Fruit fly (Drosophila melanogaster): ENCODE data around the gene CG33500.

CG33500 gene

dm6 chr3L:11555662-11556460 is 47.4 kb downstream of the CG33500 start (continued):
- peak; percentile 31 for TF ChIP-seq CG31365 (tag; optimal IDR thresholded peaks at IDR 0.05)
- peak; percentile 65 for TF ChIP-seq HmgZ (tag; optimal IDR thresholded peaks at IDR 0.05)
- peak; percentile 68 for TF ChIP-seq CG1233 (GFP tag; optimal IDR thresholded peaks at IDR 0.05)
- no peak for TF ChIP-seq esg (GFP tag; conservative IDR thresholded peaks at IDR 0.05)
- TF ChIP-seq dysf (GFP tag; IDR thresholded peaks at IDR 0.05), result peak; percentile 68
- TF ChIP-seq sna (GFP tag; IDR thresholded peaks at IDR 0.05; ENCODE audit: partially characterized antibody), result no peak
- peak; percentile 23 for TF ChIP-seq chn (GFP tag; optimal IDR thresholded peaks at IDR 0.05)
- peak; percentile 33; the same call in 1 of the 2 replicates for TF ChIP-seq wor (GFP tag; IDR thresholded peaks at IDR 0.05)
- no peak for TF ChIP-seq Nf-YA (GFP tag; IDR thresholded peaks at IDR 0.05)
- no peak for TF ChIP-seq unc-4 (GFP tag; IDR thresholded peaks at IDR 0.05; ENCODE audit: partially characterized antibody)
- TF ChIP-seq CG6683 (GFP tag; optimal IDR thresholded peaks at IDR 0.05), result peak; percentile 45
- peak; percentile 60 for TF ChIP-seq tap (tag; optimal IDR thresholded peaks at IDR 0.05)
- no peak for TF ChIP-seq al (GFP tag; IDR thresholded peaks at IDR 0.05)
- no peak for TF ChIP-seq pros (GFP tag; optimal IDR thresholded peaks at IDR 0.05)
- TF ChIP-seq dimm (GFP tag; IDR thresholded peaks at IDR 0.05), result no peak
- no peak for TF ChIP-seq sr (GFP tag; IDR thresholded peaks at IDR 0.05)
- TF ChIP-seq CG13424 (tag; optimal IDR thresholded peaks at IDR 0.05), result peak; percentile 84
- no peak for TF ChIP-seq NK7.1 (GFP tag; optimal IDR thresholded peaks at IDR 0.05)
- peak; percentile 64 for TF ChIP-seq org-1 (GFP tag; optimal IDR thresholded peaks at IDR 0.05)
- peak; percentile 28 for TF ChIP-seq Max (GFP tag; optimal IDR thresholded peaks at IDR 0.05)
- peak; percentile 65 for TF ChIP-seq CG15696 (tag; optimal IDR thresholded peaks at IDR 0.05)
- TF ChIP-seq CG12744 (GFP tag; optimal IDR thresholded peaks at IDR 0.05), result peak; percentile 20
- TF ChIP-seq CG13296 (GFP tag; optimal IDR thresholded peaks at IDR 0.05), result peak; percentile 74
- no peak for TF ChIP-seq CG42726 (GFP tag; IDR thresholded peaks at IDR 0.05; ENCODE audit: partially characterized antibody)
- TF ChIP-seq bowl (GFP tag; IDR thresholded peaks at IDR 0.05), result no peak
- peak; percentile 9 for TF ChIP-seq CG15514 (GFP tag; optimal IDR thresholded peaks at IDR 0.05)
- peak; percentile 85 for TF ChIP-seq Med (GFP tag)
- peak; percentile 51 to 62 for TF ChIP-seq chif (GFP tag; optimal IDR thresholded peaks at IDR 0.05)
- TF ChIP-seq CG7271 (tag; optimal IDR thresholded peaks at IDR 0.05), result no peak
- no peak for TF ChIP-seq btn (GFP tag; optimal IDR thresholded peaks at IDR 0.05)
- no peak; the same call in 2 of the 3 replicates for TF ChIP-seq CG3726 (GFP tag; IDR thresholded peaks at IDR 0.05)
- TF ChIP-seq Rx (GFP tag; IDR thresholded peaks at IDR 0.05), result no peak
- no peak for TF ChIP-seq danr (GFP tag; IDR thresholded peaks at IDR 0.05)
- no peak for TF ChIP-seq CG2129 (GFP tag; IDR thresholded peaks at IDR 0.05; ENCODE audit: partially characterized antibody)
- peak in 1 of 3 experiments; percentile 85 for TF ChIP-seq lola (GFP tag; optimal IDR thresholded peaks at IDR 0.05)
- TF ChIP-seq Dip2 (GFP tag; IDR thresholded peaks at IDR 0.05), result no peak
- no peak for TF ChIP-seq ash1 (GFP tag; optimal IDR thresholded peaks at IDR 0.05)
- 0 out of 3 replicates have a peak, but pooled peaks have one; percentile 33 for TF ChIP-seq H15 (GFP tag; IDR thresholded peaks at IDR 0.05)
- peak; percentile 38; the same call in 1 of the 2 replicates for TF ChIP-seq HLH3B (GFP tag; IDR thresholded peaks at IDR 0.05)
- no peak for TF ChIP-seq Dll (GFP tag; IDR thresholded peaks at IDR 0.05; ENCODE audit: partially characterized antibody)
- TF ChIP-seq Dfd (GFP tag; optimal IDR thresholded peaks at IDR 0.05), result peak in 1 of 2 experiments; percentile 77
- TF ChIP-seq CG11456 (GFP tag; IDR thresholded peaks at IDR 0.05), result no peak
- TF ChIP-seq Adf1 (GFP tag; IDR thresholded peaks at IDR 0.05), result no peak; the same call in 1 of the 2 replicates
- TF ChIP-seq CG7839 (tag; optimal IDR thresholded peaks at IDR 0.05), result peak; percentile 88
- peak; percentile 32 for TF ChIP-seq CG4854 (GFP tag; optimal IDR thresholded peaks at IDR 0.05)
- no peak for TF ChIP-seq CG10321 (GFP tag; IDR thresholded peaks at IDR 0.05)
- no peak for TF ChIP-seq CG11696 (GFP tag; IDR thresholded peaks at IDR 0.05)
- no peak for TF ChIP-seq CG3995 (GFP tag; optimal IDR thresholded peaks at IDR 0.05)
- no peak for TF ChIP-seq CG31388 (GFP tag; optimal IDR thresholded peaks at IDR 0.05)

Measured in whole organism, embryonic.